Worm (Caenorhabditis elegans): Measurements from ENCODE around the gene Y41C4A.9.

- TF ChIP-seq ceh-43 (GFP tag; optimal IDR thresholded peaks at IDR 0.05) (no peak), unc-62 (GFP tag; optimal IDR thresholded peaks at IDR 0.05) (no peak), ztf-11 (tag; optimal IDR thresholded peaks at IDR 0.05) (no peak), nhr-2 (tag; optimal IDR thresholded peaks at IDR 0.05) (no peak)
These were observed 23.7 kb upstream of the Y41C4A.9 start for ce11 chrIII:11742191-11742590.
